Worm (Caenorhabditis elegans) whole organism, dauer: ENCODE data around the gene fbxb-19.

ENCODE experiments used
- unc-62 ChIP-seq: sonication (generic microtip); optimal IDR thresholded peaks from 2 replicates; lab custom pipeline; 2017; ENCODE audit warnings: missing biosample characterization, missing genetic modification reagents, missing genetic modification characterization

The fbxb-19 gene

ce11 chrII:1654917-1655316 is 34.1 kb downstream of the fbxb-19 start, which contains the start of gene btb-12:
btb-12 (plus strand) TSS chrII:1655217.
- no peak for TF ChIP-seq unc-62 (GFP tag; lab: Kevin White, UChicago)

DNA sequence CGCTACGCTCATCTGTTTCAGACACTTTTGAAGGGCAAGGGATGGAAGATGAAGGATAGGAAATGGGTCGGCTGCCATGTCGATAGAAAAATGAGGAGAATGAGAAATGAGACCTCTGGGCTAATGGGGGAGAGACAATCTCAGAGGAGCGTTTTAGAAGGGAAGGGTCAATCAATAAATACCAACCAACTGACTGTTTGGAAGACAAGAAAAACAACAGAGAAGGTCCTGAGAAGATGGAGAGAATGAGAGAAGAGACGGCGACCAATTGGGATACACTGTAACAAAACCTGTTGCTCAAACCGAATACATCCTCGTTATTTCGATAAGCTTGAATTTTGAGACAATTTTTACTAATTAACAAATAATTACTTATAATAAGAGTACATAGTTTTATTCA is 35.6 kb downstream of the fbxb-19 start, which contains the start of gene fbxb-15:
Gene fbxb-15, minus strand, starts transcription at position 101 of the 400 bp plus-strand sequence.
- TF ChIP-seq unc-62 (GFP tag; lab: Kevin White, UChicago), result no peak

ce11 chrII:1651804-1652203 is 37.2 kb downstream of the fbxb-19 start, which contains the start of gene fbxb-16:
fbxb-16 (minus strand) TSS chrII:1651904.
- TF ChIP-seq unc-62 (GFP tag; lab: Kevin White, UChicago), result no peak

DNA sequence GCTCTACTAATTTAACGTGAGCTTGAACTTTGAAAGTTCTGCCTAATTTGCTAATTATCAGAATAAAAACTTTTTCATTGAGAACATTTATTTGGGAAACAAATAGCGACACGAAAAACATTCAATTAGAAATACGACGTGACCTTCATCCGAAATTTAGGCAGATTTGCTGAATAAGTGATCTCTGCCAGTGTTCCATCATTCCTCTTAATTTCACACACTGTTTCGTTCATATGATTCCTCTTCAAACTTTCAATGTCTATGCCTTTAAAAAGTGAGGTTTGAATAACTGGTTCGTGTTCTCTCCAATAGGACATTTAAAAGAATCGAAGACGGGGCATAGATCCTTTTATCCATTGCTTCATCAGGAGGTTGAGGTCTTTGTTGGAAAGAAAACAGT is 38.5 kb downstream of the fbxb-19 start, which contains the start of gene fbxb-20:
Gene fbxb-20, minus strand, starts transcription at position 101 of the 400 bp plus-strand sequence.
- TF ChIP-seq unc-62 (GFP tag; lab: Kevin White, UChicago), result no peak

ce11 chrII:1648768-1649167 is 40.2 kb downstream of the fbxb-19 start, which contains the start of gene fbxb-21:
fbxb-21 (minus strand) TSS chrII:1648868.
- TF ChIP-seq unc-62 (GFP tag; lab: Kevin White, UChicago), result no peak

DNA sequence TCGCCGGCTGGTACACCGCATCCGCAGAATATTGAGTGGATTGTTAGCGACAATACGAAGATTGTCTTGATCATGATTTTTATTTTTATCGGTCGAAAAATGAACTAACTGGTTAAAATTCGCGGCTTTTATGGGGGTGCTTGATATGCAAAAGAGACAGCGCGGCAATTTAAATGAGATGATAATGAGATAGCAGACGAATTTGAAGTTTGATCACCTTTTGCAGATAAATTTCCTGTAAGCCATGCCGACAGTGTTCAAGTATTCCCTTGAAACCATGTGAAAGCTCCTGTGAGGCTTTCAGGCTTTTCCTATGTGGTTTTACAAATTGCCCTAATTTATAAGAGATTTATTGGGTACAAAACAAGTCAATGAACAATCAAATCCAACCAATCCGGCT is 42.8 kb downstream of the fbxb-19 start, which contains the start of gene ZC204.17:
Gene ZC204.17, minus strand, starts transcription at position 101 of the 400 bp plus-strand sequence.
- no peak for TF ChIP-seq unc-62 (GFP tag; lab: Kevin White, UChicago)

DNA sequence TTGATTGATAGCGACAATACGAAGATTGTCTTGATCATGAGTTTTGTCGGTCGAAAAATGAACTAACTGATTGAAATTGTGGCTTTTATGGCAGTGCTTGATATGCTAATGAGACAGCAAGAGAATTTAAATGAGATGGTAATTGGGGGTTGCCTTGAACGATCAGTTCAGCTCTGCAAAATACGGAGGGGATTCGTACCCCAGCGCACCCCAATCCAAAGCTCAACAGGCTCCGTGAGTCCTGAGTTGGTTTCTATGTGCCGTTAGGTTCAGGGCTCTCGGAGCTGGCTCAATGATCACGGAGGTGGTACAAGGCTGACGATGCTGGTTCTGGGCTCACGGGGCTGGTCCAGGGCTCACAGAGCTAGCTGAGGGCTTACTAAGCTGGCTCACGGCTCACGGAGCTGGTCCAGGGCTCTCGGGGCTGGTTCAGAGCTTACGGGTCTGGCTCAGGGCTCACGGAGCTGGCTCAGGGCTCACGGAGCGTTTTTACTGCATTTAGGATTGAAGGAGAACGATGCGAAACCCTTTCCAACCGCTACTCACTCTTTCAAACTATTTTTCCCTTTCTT is 44.1 kb downstream of the fbxb-19 start, which contains the start of gene ZC204.6:
Gene ZC204.6, minus strand, starts transcription at position 51 of the 572 bp plus-strand sequence.
- no peak for TF ChIP-seq unc-62 (GFP tag; lab: Kevin White, UChicago)

DNA sequence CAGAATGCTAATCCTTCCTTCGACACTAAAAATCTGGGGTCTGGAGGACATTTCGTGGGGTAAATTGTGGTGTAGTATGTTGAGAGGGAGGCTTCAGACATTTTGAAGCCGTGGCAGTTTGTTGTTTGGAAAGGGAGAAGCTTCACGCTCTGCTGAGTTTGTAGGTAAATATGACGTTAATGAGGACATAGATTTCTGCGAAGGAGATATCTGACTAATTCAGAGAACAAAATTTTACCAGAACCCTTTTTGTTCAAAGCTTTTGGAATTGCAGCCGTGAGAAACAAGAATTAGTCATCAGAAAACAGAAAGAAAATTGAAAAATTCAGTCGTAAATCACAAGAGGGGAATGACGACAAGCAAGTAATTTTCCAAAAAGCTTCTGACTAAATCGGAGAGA is 48.5 kb downstream of the fbxb-19 start, which contains the start of gene srh-72:
Gene srh-72, minus strand, starts transcription at position 101 of the 400 bp plus-strand sequence.
- TF ChIP-seq unc-62 (GFP tag; lab: Kevin White, UChicago), result no peak
